Fruit fly (Drosophila melanogaster): Measurements from ENCODE around the gene Plp.

Gene Plp

DNA sequence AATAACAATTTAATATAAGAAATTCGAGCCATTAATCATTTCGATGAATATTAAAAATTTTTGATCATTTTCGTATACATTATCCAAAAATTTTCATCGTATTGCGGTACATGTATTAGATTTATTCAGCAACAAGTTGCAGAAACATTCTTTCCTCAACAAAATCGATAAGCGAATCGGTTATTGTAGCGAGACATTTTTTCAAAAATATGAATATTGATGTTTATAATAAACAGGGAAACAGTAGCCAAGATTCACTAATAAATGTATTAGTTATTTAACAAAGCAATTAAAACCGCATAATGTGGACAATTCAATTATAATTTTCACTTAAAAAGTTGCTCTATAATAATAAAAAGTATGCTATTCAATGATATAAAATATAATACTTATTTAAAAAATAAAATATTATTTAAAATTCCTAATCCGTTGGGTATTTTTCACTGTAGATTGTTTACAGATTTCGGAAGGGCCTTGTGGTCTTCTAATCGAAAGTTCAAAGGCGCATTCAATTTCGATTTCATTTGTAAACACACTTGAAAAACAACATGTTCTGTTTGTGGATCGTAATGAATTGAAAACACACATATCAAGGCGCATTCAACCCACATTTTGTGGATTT is 5.3 kb downstream of the Plp start (continued):
- TF ChIP-seq CG13296 (GFP tag; optimal IDR thresholded peaks at IDR 0.05) (peak; percentile 18), CG13424 (tag; optimal IDR thresholded peaks at IDR 0.05) (peak; percentile 56), Ets65A (GFP tag) (no peak), Mes4 (GFP tag; optimal IDR thresholded peaks at IDR 0.05) (no peak), CG18764 (GFP tag; optimal IDR thresholded peaks at IDR 0.05) (no peak)

DNA sequence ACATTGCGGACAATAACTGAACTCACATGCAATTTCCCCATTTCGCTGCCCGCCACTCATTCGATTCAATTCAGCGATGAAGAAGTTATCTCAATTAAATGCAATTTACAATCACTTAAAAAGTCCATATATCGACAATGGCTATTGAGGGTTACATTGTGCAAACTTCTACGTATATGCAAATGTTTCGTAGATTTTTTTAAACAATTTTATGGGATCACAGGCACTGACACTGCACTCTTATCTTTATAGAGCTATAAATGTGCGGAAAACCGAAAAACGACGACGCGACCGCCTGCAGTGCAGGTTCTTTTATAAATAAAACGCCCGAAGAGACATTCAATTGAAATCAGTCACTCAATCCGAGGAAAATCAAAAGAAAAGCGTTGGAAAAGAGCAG is 6.2 kb downstream of the Plp start:
- TF ChIP-seq CG13775 (GFP tag; optimal IDR thresholded peaks at IDR 0.05) (no peak), Trl (optimal IDR thresholded peaks at IDR 0.05) (peak in 1 of 2 experiments; percentile 37), Trl (GFP tag; optimal IDR thresholded peaks at IDR 0.05) (no peak), Stat92E (GFP tag; optimal IDR thresholded peaks at IDR 0.05) (no peak), peb (GFP tag; IDR thresholded peaks at IDR 0.05) (no peak), CG31441 (GFP tag; IDR thresholded peaks at IDR 0.05) (no peak), CG2199 (GFP tag; IDR thresholded peaks at IDR 0.05) (peak; percentile 89; the same call in 1 of the 3 replicates), CG6175 (GFP tag; IDR thresholded peaks at IDR 0.05) (no peak), Hr39 (optimal IDR thresholded peaks at IDR 0.05) (no peak), CG11085 (GFP tag; IDR thresholded peaks at IDR 0.05) (no peak), eyg (GFP tag; optimal IDR thresholded peaks at IDR 0.05) (no peak), ERR (GFP tag; optimal IDR thresholded peaks at IDR 0.05) (no peak), ara (GFP tag; IDR thresholded peaks at IDR 0.05) (no peak), odd (GFP tag; optimal IDR thresholded peaks at IDR 0.05) (no peak), chm (GFP tag; IDR thresholded peaks at IDR 0.05) (no peak), Lpt (GFP tag; optimal IDR thresholded peaks at IDR 0.05) (no peak), CG15479 (GFP tag; optimal IDR thresholded peaks at IDR 0.05) (peak; percentile 32), gcm2 (GFP tag; optimal IDR thresholded peaks at IDR 0.05) (no peak)

DNA sequence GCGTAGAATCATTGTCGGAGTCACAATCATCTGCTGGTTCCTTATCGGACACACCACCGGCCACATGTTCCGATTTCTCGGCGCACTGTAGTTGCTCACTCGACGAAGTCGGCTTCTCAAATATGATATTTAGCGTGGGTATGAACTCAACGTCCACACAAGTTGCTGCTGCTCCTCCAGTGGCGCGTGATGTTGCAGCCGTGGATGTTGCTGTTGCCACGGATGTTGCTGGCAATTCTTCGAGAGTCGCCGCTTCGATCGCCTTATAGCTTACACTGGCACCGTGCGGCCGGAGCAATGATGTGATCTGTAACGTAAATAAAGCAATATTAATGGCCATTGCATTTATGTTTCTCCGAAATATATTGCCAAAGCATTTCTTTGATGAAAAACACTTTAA is 10.2 kb downstream of the Plp start:
- TF ChIP-seq CG2199 (GFP tag; IDR thresholded peaks at IDR 0.05) (peak; percentile 96), aop (GFP tag; IDR thresholded peaks at IDR 0.05) (no peak), Jarid2 (GFP tag; optimal IDR thresholded peaks at IDR 0.05) (no peak), Med (GFP tag) (peak; percentile 1), CG5180 (GFP tag; optimal IDR thresholded peaks at IDR 0.05) (peak; percentile 8), CG11504 (tag; optimal IDR thresholded peaks at IDR 0.05) (peak; percentile 97), CG6175 (GFP tag; IDR thresholded peaks at IDR 0.05) (0 out of 3 replicates have a peak, but pooled peaks have one; percentile 25), Drgx (GFP tag; IDR thresholded peaks at IDR 0.05) (no peak), CG9609 (GFP tag; optimal IDR thresholded peaks at IDR 0.05) (no peak)

DNA sequence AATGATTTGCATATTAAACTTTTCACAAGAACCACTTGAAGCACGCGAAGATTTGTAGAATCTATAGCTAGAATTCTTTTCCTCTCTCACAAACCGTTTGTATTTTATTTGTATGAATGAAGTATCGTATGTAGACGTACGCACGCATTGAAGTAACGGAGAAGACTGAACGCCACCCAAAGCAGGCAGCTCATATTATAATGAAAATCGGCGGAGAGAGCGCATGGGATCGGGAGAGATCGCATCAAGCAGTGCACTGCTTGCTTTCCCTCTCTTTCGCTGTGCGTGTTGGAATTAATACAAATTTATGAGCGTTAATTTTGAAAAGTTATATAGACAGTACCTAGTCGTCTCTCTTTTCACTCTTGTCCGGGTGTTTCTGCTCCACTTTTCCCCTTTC is 15.2 kb downstream of the Plp start:
- no peak for TF ChIP-seq CG9876 (GFP tag; optimal IDR thresholded peaks at IDR 0.05)
- peak in 1 of 2 experiments; percentile 44 for TF ChIP-seq Pdp1 (GFP tag; optimal IDR thresholded peaks at IDR 0.05)
- no peak for TF ChIP-seq Mad (GFP tag; optimal IDR thresholded peaks at IDR 0.05)
- TF ChIP-seq CG10543 (GFP tag; optimal IDR thresholded peaks at IDR 0.05) = no peak
- peak; percentile 50; the same call in 1 of the 2 replicates for TF ChIP-seq CG32532 (GFP tag; IDR thresholded peaks at IDR 0.05)
- TF ChIP-seq CG13624 (GFP tag; optimal IDR thresholded peaks at IDR 0.05) = peak; percentile 25
- TF ChIP-seq repo (GFP tag; optimal IDR thresholded peaks at IDR 0.05) = no peak
- TF ChIP-seq Opbp (GFP tag; IDR thresholded peaks at IDR 0.05; ENCODE audit: partially characterized antibody) = 0 out of 3 replicates have a peak, but pooled peaks have one; percentile 39
- peak; percentile 10 for TF ChIP-seq bcd (GFP tag; optimal IDR thresholded peaks at IDR 0.05)
- no peak for TF ChIP-seq Asciz (GFP tag; optimal IDR thresholded peaks at IDR 0.05)
- no peak for TF ChIP-seq row (GFP tag; IDR thresholded peaks at IDR 0.05)
- no peak for TF ChIP-seq E2f1 (GFP tag; IDR thresholded peaks at IDR 0.05)
- TF ChIP-seq Stat92E (GFP tag; optimal IDR thresholded peaks at IDR 0.05) = peak in 1 of 3 experiments; percentile 9
- no peak for TF ChIP-seq CG11696 (GFP tag; IDR thresholded peaks at IDR 0.05)
- TF ChIP-seq CG14014 (GFP tag; IDR thresholded peaks at IDR 0.05) = peak; percentile 24; the same call in 1 of the 2 replicates
- no peak for TF ChIP-seq CG7357 (GFP tag; IDR thresholded peaks at IDR 0.05)
- TF ChIP-seq bbx (GFP tag; IDR thresholded peaks at IDR 0.05; ENCODE audit: partially characterized antibody) = peak; percentile 42
- TF ChIP-seq CG8290 (GFP tag; optimal IDR thresholded peaks at IDR 0.05) = peak; percentile 14
- TF ChIP-seq CG8290 (tag; optimal IDR thresholded peaks at IDR 0.05) = no peak
- TF ChIP-seq sr (GFP tag; IDR thresholded peaks at IDR 0.05) = no peak

All from whole organism, embryonic.